Worm (Caenorhabditis elegans) whole organism, young adult: ENCODE results near the gene pgm-2.

Source experiments
- C06A6.2 ChIP-seq: fragments of 200-800 bp; sonication (Bioruptor generic); conservative IDR thresholded peaks from 2 replicates; pipeline ENCODE4 v1.3.6; 2022; ENCODE audit warnings: missing genetic modification characterization, missing compliant biosample characterization
- D2030.7 ChIP-seq: fragments of 200-800 bp; sonication (Bioruptor generic); IDR thresholded peaks from 2 replicates; pipeline ENCODE4 v1.3.6; 2022; ENCODE audit warnings: missing genetic modification reagents, missing genetic modification characterization, missing compliant biosample characterization
- F49E8.2 ChIP-seq: sonication (generic microtip); optimal IDR thresholded peaks from 3 replicates; lab custom pipeline; 2017; ENCODE audit warnings: missing genetic modification characterization, mild to moderate bottlenecking, missing compliant biosample characterization, antibody characterized with exemption, moderate library complexity; ENCODE audit not compliant: insufficient read depth
- F52B5.7 ChIP-seq: sonication (generic microtip); optimal IDR thresholded peaks from 2 replicates; lab custom pipeline; 2016; ENCODE audit warnings: mild to moderate bottlenecking, missing genetic modification characterization, missing compliant biosample characterization
- K11D2.4 ChIP-seq: fragments of 200-800 bp; sonication (Bioruptor generic); IDR thresholded peaks from 2 replicates; pipeline ENCODE4 v1.3.6; 2022; ENCODE audit warnings: missing genetic modification reagents, missing genetic modification characterization, missing compliant biosample characterization
- Y56A3A.18 ChIP-seq: fragments of 200-800 bp; sonication (Bioruptor generic); IDR thresholded peaks from 2 replicates; pipeline ENCODE4 v1.3.6; 2022; ENCODE audit warnings: missing genetic modification reagents, missing genetic modification characterization, missing compliant biosample characterization
- akir-1 ChIP-seq: fragments of 200-800 bp; sonication (Bioruptor generic); optimal IDR thresholded peaks from 2 replicates; lab custom pipeline; 2018; ENCODE audit warnings: mild to moderate bottlenecking, missing genetic modification characterization, moderate library complexity, missing compliant biosample characterization
- ama-1 ChIP-seq, 3 experiments: fragments of 150-350 bp in 1 of 3; sonication (generic microtip) in 2 of 3; optimal IDR thresholded peaks; 2 replicates each; lab custom pipeline; 2014 to 2018; ENCODE audit warnings: missing biosample characterization in 2 of 3, missing genetic modification characterization in 2 of 3, missing genetic modification reagents in 2 of 3
- aptf-3 ChIP-seq: fragments of 200-800 bp; sonication (Bioruptor generic); IDR thresholded peaks from 2 replicates; pipeline ENCODE4 v1.3.6; 2022; ENCODE audit warnings: missing genetic modification characterization, missing compliant biosample characterization
- athp-1 ChIP-seq: sonication (generic microtip); optimal IDR thresholded peaks from 2 replicates; lab custom pipeline; 2017; ENCODE audit warnings: mild to moderate bottlenecking, missing genetic modification characterization, missing compliant biosample characterization
- attf-5 ChIP-seq: fragments of 200-800 bp; sonication (Bioruptor generic); optimal IDR thresholded peaks from 2 replicates; lab custom pipeline; 2018; ENCODE audit warnings: mild to moderate bottlenecking, missing genetic modification characterization, missing compliant biosample characterization
- bed-2 ChIP-seq: fragments of 200-800 bp; sonication (Bioruptor generic); IDR thresholded peaks from 2 replicates; pipeline ENCODE4 v1.3.6; 2022; ENCODE audit warnings: missing genetic modification reagents, missing genetic modification characterization, missing compliant biosample characterization
- ceh-27 ChIP-seq: fragments of 200-800 bp; sonication (Bioruptor generic); optimal IDR thresholded peaks from 2 replicates; lab custom pipeline; 2018; ENCODE audit warnings: mild to moderate bottlenecking, missing genetic modification characterization, moderate library complexity, missing compliant biosample characterization
- ceh-58 ChIP-seq: fragments of 200-800 bp; sonication (Bioruptor generic); IDR thresholded peaks from 2 replicates; pipeline ENCODE4 v1.3.6; 2022; ENCODE audit warnings: missing genetic modification characterization, missing compliant biosample characterization
- chd-7 ChIP-seq: sonication (generic microtip); optimal IDR thresholded peaks from 2 replicates; lab custom pipeline; 2016; ENCODE audit warnings: mild to moderate bottlenecking, missing genetic modification characterization, moderate library complexity, missing compliant biosample characterization
- dox-1 ChIP-seq: fragments of 200-800 bp; sonication (Bioruptor generic); IDR thresholded peaks from 2 replicates; pipeline ENCODE4 v1.3.6; 2022; ENCODE audit warnings: missing genetic modification reagents, missing genetic modification characterization, missing compliant biosample characterization
- dpff-1 ChIP-seq: sonication (generic microtip); optimal IDR thresholded peaks from 2 replicates; lab custom pipeline; 2017; ENCODE audit warnings: mild to moderate bottlenecking, missing genetic modification characterization, missing compliant biosample characterization
- efl-1 ChIP-seq: fragments of 150-350 bp; optimal IDR thresholded peaks from 2 replicates; lab custom pipeline; 2014; ENCODE audit warnings: missing biosample characterization, missing genetic modification reagents, missing genetic modification characterization
- egl-44 ChIP-seq: fragments of 200-800 bp; sonication (Bioruptor generic); IDR thresholded peaks from 2 replicates; pipeline ENCODE4 v1.3.6; 2022; ENCODE audit warnings: missing genetic modification reagents, missing genetic modification characterization, missing compliant biosample characterization
- ets-4 ChIP-seq: fragments of 200-800 bp; sonication (Bioruptor generic); optimal IDR thresholded peaks from 2 replicates; lab custom pipeline; 2018; ENCODE audit warnings: mild to moderate bottlenecking, missing genetic modification characterization, missing compliant biosample characterization
- lir-1 ChIP-seq: fragments of 200-800 bp; sonication (Bioruptor generic); conservative IDR thresholded peaks from 2 replicates; pipeline ENCODE4 v1.3.6; 2022; ENCODE audit warnings: missing genetic modification reagents, missing genetic modification characterization, missing compliant biosample characterization
- madf-3 ChIP-seq: fragments of 200-800 bp; sonication (Bioruptor generic); IDR thresholded peaks from 2 replicates; pipeline ENCODE4 v1.3.6; 2022; ENCODE audit warnings: missing genetic modification reagents, missing genetic modification characterization, missing compliant biosample characterization
- madf-6 ChIP-seq: fragments of 200-800 bp; sonication (Bioruptor generic); IDR thresholded peaks from 2 replicates; pipeline ENCODE4 v1.3.6; 2022; ENCODE audit warnings: missing genetic modification reagents, missing genetic modification characterization, missing compliant biosample characterization
- mcd-1 ChIP-seq: fragments of 200-800 bp; sonication (Bioruptor generic); IDR thresholded peaks from 2 replicates; pipeline ENCODE4 v1.3.6; 2022; ENCODE audit warnings: missing genetic modification reagents, missing genetic modification characterization, missing compliant biosample characterization
- mel-28 ChIP-seq: sonication (generic microtip); optimal IDR thresholded peaks from 2 replicates; lab custom pipeline; 2016; ENCODE audit warnings: borderline replicate concordance, mild to moderate bottlenecking, missing genetic modification characterization, missing compliant biosample characterization
- mxl-1 ChIP-seq: sonication (generic microtip); optimal IDR thresholded peaks from 2 replicates; lab custom pipeline; 2016; ENCODE audit warnings: missing genetic modification characterization, missing compliant biosample characterization
- nfya-2 ChIP-seq: fragments of 200-800 bp; sonication (Bioruptor generic); IDR thresholded peaks from 2 replicates; pipeline ENCODE4 v1.3.6; 2022; ENCODE audit warnings: missing genetic modification reagents, missing genetic modification characterization, missing compliant biosample characterization
- nhr-120 ChIP-seq: fragments of 200-800 bp; sonication (Bioruptor generic); IDR thresholded peaks from 2 replicates; pipeline ENCODE4 v1.3.6; 2022; ENCODE audit warnings: missing genetic modification characterization, missing compliant biosample characterization
- nhr-80 ChIP-seq: sonication (generic microtip); optimal IDR thresholded peaks from 2 replicates; lab custom pipeline; 2016; ENCODE audit warnings: missing genetic modification characterization, missing compliant biosample characterization
- pbrm-1 ChIP-seq: fragments of 200-800 bp; sonication (Bioruptor generic); IDR thresholded peaks from 2 replicates; pipeline ENCODE4 v1.3.6; 2022; ENCODE audit warnings: missing genetic modification reagents, missing genetic modification characterization, missing compliant biosample characterization
- pha-4 ChIP-seq: fragments of 150-350 bp; sonication (generic microtip); optimal IDR thresholded peaks from 2 replicates; lab custom pipeline; 2014; ENCODE audit warnings: missing biosample characterization, missing genetic modification reagents, missing genetic modification characterization
- rec-8 ChIP-seq, 2 experiments: sonication (generic microtip); optimal IDR thresholded peaks; 2 replicates each; lab custom pipeline; 2016; ENCODE audit warnings: mild to moderate bottlenecking in 2 of 2, missing genetic modification characterization in 2 of 2, missing genetic modification reagents in 2 of 2, missing genotype in 2 of 2, missing biosample characterization in 1 of 2, missing compliant biosample characterization in 1 of 2, moderate library complexity in 1 of 2
- sea-2 ChIP-seq: fragments of 200-800 bp; sonication (Bioruptor generic); IDR thresholded peaks from 2 replicates; pipeline ENCODE4 v1.3.6; 2022; ENCODE audit warnings: missing genetic modification characterization, missing compliant biosample characterization
- snpc-3.4 ChIP-seq: sonication (generic microtip); optimal IDR thresholded peaks from 2 replicates; lab custom pipeline; 2017; ENCODE audit warnings: missing genetic modification characterization, mild to moderate bottlenecking, missing compliant biosample characterization, antibody characterized with exemption, moderate library complexity, missing genotype, missing genetic modification reagents
- tbx-9 ChIP-seq: sonication (generic microtip); optimal IDR thresholded peaks from 2 replicates; lab custom pipeline; 2016; ENCODE audit warnings: borderline replicate concordance, missing genetic modification characterization, inconsistent platforms, missing compliant biosample characterization
- tlf-1 ChIP-seq: fragments of 200-800 bp; sonication (Bioruptor generic); optimal IDR thresholded peaks from 2 replicates; lab custom pipeline; 2018; ENCODE audit warnings: mild to moderate bottlenecking, missing genetic modification characterization, missing compliant biosample characterization
- zim-3 ChIP-seq: sonication (generic microtip); optimal IDR thresholded peaks from 2 replicates; lab custom pipeline; 2017; ENCODE audit warnings: mild to moderate bottlenecking, missing genetic modification characterization, moderate library complexity, missing compliant biosample characterization
- ztf-18 ChIP-seq: sonication (generic microtip); optimal IDR thresholded peaks from 2 replicates; lab custom pipeline; 2016; ENCODE audit warnings: missing genotype, mild to moderate bottlenecking, missing genetic modification characterization, missing compliant biosample characterization

The pgm-2 gene

DNA sequence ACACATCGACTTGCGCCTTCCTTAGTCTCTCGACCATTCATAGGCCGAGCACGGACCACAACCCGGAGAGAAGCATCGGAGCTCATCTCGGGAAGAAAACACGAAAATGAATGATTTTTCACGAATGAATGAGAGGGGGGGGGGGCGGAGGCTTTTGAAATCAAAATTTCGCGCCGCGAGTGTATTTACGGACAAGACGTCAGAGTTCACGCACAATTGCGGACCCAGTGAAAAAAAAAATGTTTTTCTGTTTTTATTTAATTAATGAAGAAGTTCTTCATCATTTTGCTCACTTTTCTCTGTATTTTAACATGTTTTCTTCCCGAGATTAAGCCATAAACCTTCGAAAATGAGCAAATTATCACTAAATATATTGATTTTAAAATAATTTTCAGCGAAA lies 7.9 kb downstream of the pgm-2 start, which contains the start of the genes klp-19 and slc-36.1 (continued):
- TF ChIP-seq ama-1 (optimal IDR thresholded peaks at IDR 0.05; lab: Kevin White, UChicago) (no peak), ama-1 (GFP tag; optimal IDR thresholded peaks at IDR 0.05; lab: Kevin White, UChicago) (no peak), bed-2 (GFP tag; lab: Robert Waterston, UW) (no peak), nhr-80 (tag; lab: Kevin White, UChicago) (no peak), lir-1 (GFP tag; lab: Robert Waterston, UW) (no peak), mxl-1 (tag; lab: Kevin White, UChicago) (no peak), egl-44 (no peak), mel-28 (tag; lab: Kevin White, UChicago) (no peak), F49E8.2 (tag; lab: Kevin White, UChicago) (no peak), dpff-1 (no peak), athp-1 (peak; percentile 53), aptf-3 (GFP tag; lab: Robert Waterston, UW) (no peak), madf-6 (GFP tag; lab: Robert Waterston, UW) (peak; percentile 90), nhr-120 (no peak), efl-1 (GFP tag; lab: Kevin White, UChicago) (peak; percentile 88), mcd-1 (GFP tag; lab: Robert Waterston, UW) (peak; percentile 62), rec-8 (tag; optimal IDR thresholded peaks at IDR 0.05; lab: Kevin White, UChicago) (no peak), ztf-18 (tag; lab: Kevin White, UChicago) (no peak), F52B5.7 (no peak), madf-3 (GFP tag; lab: Robert Waterston, UW) (no peak), K11D2.4 (GFP tag; lab: Robert Waterston, UW) (no peak), pha-4 (tag; lab: Kevin White, UChicago) (no peak), ets-4 (GFP tag; lab: Kevin White, UChicago) (no peak), Y56A3A.18 (no peak), akir-1 (GFP tag; lab: Kevin White, UChicago) (no peak), chd-7 (tag; lab: Kevin White, UChicago) (no peak), snpc-3.4 (peak; percentile 51), dox-1 (GFP tag; lab: Robert Waterston, UW) (peak; percentile 68), D2030.7 (peak; percentile 86), tlf-1 (GFP tag; lab: Kevin White, UChicago) (no peak), C06A6.2 (no peak), pbrm-1 (GFP tag; lab: Robert Waterston, UW) (no peak)

DNA sequence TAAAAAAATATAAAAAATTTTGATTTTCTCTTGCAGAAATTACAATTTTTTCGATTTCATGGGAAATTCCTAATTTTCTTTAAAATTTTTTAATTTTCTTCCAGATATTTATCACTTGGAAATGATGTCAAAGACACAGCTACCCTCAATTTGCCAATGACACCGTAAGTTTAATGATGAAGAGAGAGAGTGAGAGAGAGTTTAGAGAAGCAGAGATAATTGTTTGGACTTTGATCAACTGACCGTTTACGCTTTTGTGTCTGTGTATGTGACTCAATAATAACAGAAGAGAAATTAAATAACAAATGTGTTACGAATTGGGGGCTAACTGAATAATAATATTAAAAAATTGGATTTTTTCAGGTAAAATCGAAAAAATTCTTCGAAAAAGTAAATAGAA lies 11.4 kb downstream of the pgm-2 start:
- TF ChIP-seq nfya-2 (GFP tag; lab: Robert Waterston, UW) (no peak), zim-3 (no peak), ceh-27 (GFP tag; lab: Kevin White, UChicago) (no peak), sea-2 (no peak), tbx-9 (tag; lab: Kevin White, UChicago) (no peak), attf-5 (GFP tag; lab: Kevin White, UChicago) (peak; percentile 27), pha-4 (tag; lab: Kevin White, UChicago) (no peak)

DNA sequence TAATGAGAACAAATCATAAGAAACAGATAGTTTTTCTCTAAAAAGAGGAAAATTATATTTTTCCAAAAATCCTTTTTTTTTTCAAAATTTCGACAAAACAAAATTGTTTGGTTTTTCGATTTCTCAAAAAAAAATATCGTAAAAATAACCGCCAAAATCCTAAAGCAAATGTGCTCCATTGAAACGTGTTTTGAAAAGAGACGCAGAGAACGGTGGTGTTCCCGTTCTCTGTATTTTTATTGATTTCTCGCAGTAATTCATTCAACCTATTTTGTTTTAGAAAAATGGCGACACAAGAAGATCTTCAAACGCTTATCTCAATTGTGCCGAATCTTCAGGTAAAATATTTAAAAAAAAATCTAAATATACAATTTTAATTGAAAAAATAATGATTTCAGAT lies 14.6 kb downstream of the pgm-2 start, which contains the start of gene Y43F4B.10:
Gene Y43F4B.10, plus strand, starts transcription at position 281 of the 400 bp plus-strand sequence.
- peak; percentile 10 for TF ChIP-seq attf-5 (GFP tag; lab: Kevin White, UChicago)
- TF ChIP-seq ceh-58 (GFP tag; lab: Robert Waterston, UW), result no peak
